Fruit fly (Drosophila melanogaster): ENCODE data around the gene CG18549.

Gene CG18549

dm6 chr3R:12402935-12403334 lies 46.2 kb upstream of the CG18549 start (continued):
- TF ChIP-seq Kr (GFP tag; optimal IDR thresholded peaks at IDR 0.05) (peak; percentile 36), Ssrp (tag; optimal IDR thresholded peaks at IDR 0.05) (peak; percentile 98), Ada2b (GFP tag; IDR thresholded peaks at IDR 0.05) (peak; percentile 99), ase (GFP tag; IDR thresholded peaks at IDR 0.05) (peak; percentile 94), ems (GFP tag; optimal IDR thresholded peaks at IDR 0.05) (peak; percentile 97), dimm (GFP tag; IDR thresholded peaks at IDR 0.05) (peak; percentile 86), CG8478 (optimal IDR thresholded peaks at IDR 0.05) (no peak), nau (GFP tag; optimal IDR thresholded peaks at IDR 0.05) (peak; percentile 99), CG34224 (GFP tag; IDR thresholded peaks at IDR 0.05; ENCODE audit: partially characterized antibody) (peak; percentile 55; the same call in 1 of the 3 replicates), nom (GFP tag; optimal IDR thresholded peaks at IDR 0.05) (peak; percentile 99), tgo (GFP tag; IDR thresholded peaks at IDR 0.05) (peak; percentile 95), CG10267 (tag; optimal IDR thresholded peaks at IDR 0.05) (peak; percentile 100), CG7357 (GFP tag; IDR thresholded peaks at IDR 0.05) (peak; percentile 69), tio (GFP tag; optimal IDR thresholded peaks at IDR 0.05) (no peak), ttk (GFP tag; IDR thresholded peaks at IDR 0.05) (peak; percentile 93), CG42726 (GFP tag; IDR thresholded peaks at IDR 0.05; ENCODE audit: partially characterized antibody) (no peak), repo (GFP tag; optimal IDR thresholded peaks at IDR 0.05) (peak; percentile 98), zen2 (GFP tag; IDR thresholded peaks at IDR 0.05; ENCODE audit: partially characterized antibody) (0 out of 3 replicates have a peak, but pooled peaks have one; percentile 17), CG31224 (GFP tag; IDR thresholded peaks at IDR 0.05) (peak; percentile 90), ash1 (GFP tag; optimal IDR thresholded peaks at IDR 0.05) (peak; percentile 85), zfh2 (GFP tag; optimal IDR thresholded peaks at IDR 0.05) (peak; percentile 87), caup (GFP tag; optimal IDR thresholded peaks at IDR 0.05; ENCODE audit: severe bottlenecking) (peak; percentile 97), CG3407 (GFP tag; optimal IDR thresholded peaks at IDR 0.05) (peak; percentile 95), Sin3A (optimal IDR thresholded peaks at IDR 0.05) (no peak), CG9437 (GFP tag; optimal IDR thresholded peaks at IDR 0.05) (peak; percentile 92), corto (GFP tag; optimal IDR thresholded peaks at IDR 0.05) (peak; percentile 82), CG14860 (GFP tag; IDR thresholded peaks at IDR 0.05; ENCODE audit: partially characterized antibody) (no peak), toy (GFP tag; IDR thresholded peaks at IDR 0.05) (peak; percentile 84), so (GFP tag; IDR thresholded peaks at IDR 0.05) (peak; percentile 98), HHEX (GFP tag; optimal IDR thresholded peaks at IDR 0.05) (peak; percentile 98), jumu (GFP tag; optimal IDR thresholded peaks at IDR 0.05) (peak; percentile 88), Hmr (GFP tag; optimal IDR thresholded peaks at IDR 0.05) (peak; percentile 97), kay (GFP tag; optimal IDR thresholded peaks at IDR 0.05) (peak; percentile 89), Atf-2 (GFP tag; optimal IDR thresholded peaks at IDR 0.05) (peak; percentile 90), YL-1 (GFP tag; optimal IDR thresholded peaks at IDR 0.05) (peak; percentile 91), stc (GFP tag; IDR thresholded peaks at IDR 0.05) (peak; percentile 97), CG18011 (GFP tag; optimal IDR thresholded peaks at IDR 0.05) (peak; percentile 84), Drgx (GFP tag; IDR thresholded peaks at IDR 0.05) (peak; percentile 93), CG15514 (GFP tag; optimal IDR thresholded peaks at IDR 0.05) (peak; percentile 95), CG17328 (GFP tag; IDR thresholded peaks at IDR 0.05) (peak; percentile 98), CG16863 (GFP tag; optimal IDR thresholded peaks at IDR 0.05) (peak; percentile 93), gfzf (GFP tag; optimal IDR thresholded peaks at IDR 0.05) (peak; percentile 23), sima (GFP tag; optimal IDR thresholded peaks at IDR 0.05) (peak; percentile 91), nerfin-2 (GFP tag; IDR thresholded peaks at IDR 0.05; ENCODE audit: partially characterized antibody) (no peak), CG30020 (tag; optimal IDR thresholded peaks at IDR 0.05) (peak; percentile 90), Doc3 (GFP tag; IDR thresholded peaks at IDR 0.05; ENCODE audit: partially characterized antibody) (0 out of 3 replicates have a peak, but pooled peaks have one; percentile 44), CG15479 (GFP tag; optimal IDR thresholded peaks at IDR 0.05) (peak; percentile 71), CG12299 (tag; optimal IDR thresholded peaks at IDR 0.05) (peak; percentile 98), CG8089 (GFP tag; optimal IDR thresholded peaks at IDR 0.05) (peak; percentile 88), CG10959 (GFP tag; IDR thresholded peaks at IDR 0.05) (peak; percentile 96), Bteb2 (GFP tag; optimal IDR thresholded peaks at IDR 0.05) (peak; percentile 96)

Measured in whole organism, embryonic.